Fruit fly (Drosophila melanogaster): ENCODE data around the gene pelo.

- TF ChIP-seq psq (optimal IDR thresholded peaks at IDR 0.05) (no peak), pan (optimal IDR thresholded peaks at IDR 0.05) (no peak), CG8478 (optimal IDR thresholded peaks at IDR 0.05) (no peak)
These were observed 57.6 kb downstream of the pelo start, which contains the start of gene zf30C for dm6 chr2L:9757990-9758814.
